Fruit fly (Drosophila melanogaster) whole organism, prepupa: ENCODE results near the gene dock.

Experiments used
- CG6792 ChIP-seq: fragments of 200-800 bp; sonication (Bioruptor generic); optimal IDR thresholded peaks from 3 replicates; lab custom pipeline; 2016; ENCODE audit warnings: missing biosample characterization, missing genetic modification characterization
- Ets96B ChIP-seq: fragments of 200-800 bp; optimal IDR thresholded peaks from 2 replicates; lab custom pipeline; 2019; ENCODE audit warnings: missing biosample characterization, mild to moderate bottlenecking, missing genetic modification characterization, moderate library complexity

DNA sequence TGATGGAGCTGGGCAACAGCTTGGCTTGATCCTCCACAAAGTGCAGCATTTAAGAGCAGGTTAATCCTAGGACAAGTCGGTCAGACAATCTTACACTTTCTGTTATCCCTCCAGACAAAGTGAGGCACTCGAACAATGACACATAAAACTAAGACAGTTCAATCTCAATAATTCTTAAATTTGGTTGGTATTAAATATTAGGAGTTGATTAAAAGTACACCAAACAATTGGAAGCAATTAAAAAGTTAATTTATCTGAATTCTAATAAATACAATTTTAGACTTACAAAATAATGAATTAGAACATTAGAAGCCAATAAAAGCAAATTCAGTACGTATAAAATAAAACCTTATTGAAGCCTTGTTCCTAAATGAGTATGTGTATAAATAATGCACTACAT, 7.9 kb upstream of the dock start, which contains the start of gene CG15880:
- TF ChIP-seq Ets96B (tag; lab: Kevin White, UChicago) (no peak), CG6792 (GFP tag; lab: Kevin White, UChicago) (no peak)
